Worm (Caenorhabditis elegans) whole organism, L1 larva: Measurements from ENCODE around the gene msp-53.

Experiments
- Y116A8C.19 ChIP-seq: sonication (generic microtip); optimal IDR thresholded peaks from 2 replicates; lab custom pipeline; 2016; ENCODE audit warnings: missing compliant biosample characterization, missing genetic modification characterization, borderline replicate concordance
- blmp-1 ChIP-seq: fragments of 150-350 bp; optimal IDR thresholded peaks from 2 replicates; lab custom pipeline; 2014; ENCODE audit warnings: missing biosample characterization, missing genetic modification characterization
- ceh-82 ChIP-seq, 3 experiments: fragments of 150-350 bp in 1 of 3; sonication (generic microtip) in 2 of 3; optimal IDR thresholded peaks; 2 replicates each; lab custom pipeline; 2014 to 2017; ENCODE audit warnings: missing biosample characterization in 3 of 3, missing genetic modification characterization in 3 of 3
- dpl-1 ChIP-seq, 3 experiments: fragments of 150-350 bp in 2 of 3; sonication (generic microtip) in 1 of 3; optimal IDR thresholded peaks; 2 replicates each; lab custom pipeline; 2014 to 2017; ENCODE audit warnings: missing biosample characterization in 3 of 3, missing genetic modification characterization in 3 of 3, missing genetic modification reagents in 3 of 3
- dsc-1 ChIP-seq: sonication (generic microtip); optimal IDR thresholded peaks from 2 replicates; lab custom pipeline; 2016; ENCODE audit warnings: mild to moderate bottlenecking, missing genetic modification characterization, missing compliant biosample characterization
- efl-1 ChIP-seq, 4 experiments: fragments of 150-350 bp; optimal IDR thresholded peaks in 3 of 4; peaks in 1 of 4; 1 replicate in 1 of 4; 2 replicates in 3 of 4; lab custom pipeline; 2014; ENCODE audit warnings: missing biosample characterization in 2 of 4, missing genetic modification characterization in 2 of 4, missing genetic modification reagents in 2 of 4
- egl-13 ChIP-seq: sonication (generic microtip); optimal IDR thresholded peaks from 2 replicates; lab custom pipeline; 2016; ENCODE audit warnings: missing genotype, missing genetic modification reagents, missing genetic modification characterization, missing compliant biosample characterization
- egl-27 ChIP-seq, 2 experiments: fragments of 150-350 bp in 1 of 2; sonication (generic microtip); optimal IDR thresholded peaks; 3 replicates each; lab custom pipeline; 2017 to 2018; ENCODE audit warnings: missing biosample characterization in 2 of 2, missing genetic modification characterization in 2 of 2, missing genetic modification reagents in 2 of 2
- hlh-4 ChIP-seq: sonication (generic microtip); optimal IDR thresholded peaks from 2 replicates; lab custom pipeline; 2016; ENCODE audit warnings: mild to moderate bottlenecking, missing genetic modification characterization, missing compliant biosample characterization
- hpl-2 ChIP-seq: fragments of 150-350 bp; optimal IDR thresholded peaks from 2 replicates; lab custom pipeline; 2014; ENCODE audit warnings: missing biosample characterization, missing genetic modification reagents, missing genetic modification characterization
- irx-1 ChIP-seq: sonication (generic microtip); optimal IDR thresholded peaks from 2 replicates; lab custom pipeline; 2016; ENCODE audit warnings: missing genetic modification characterization, missing compliant biosample characterization
- jun-1 ChIP-seq: fragments of 150-350 bp; optimal IDR thresholded peaks from 2 replicates; lab custom pipeline; 2014; ENCODE audit warnings: missing biosample characterization, missing genetic modification reagents, missing genetic modification characterization
- lin-13 ChIP-seq: fragments of 150-350 bp; optimal IDR thresholded peaks from 2 replicates; lab custom pipeline; 2014; ENCODE audit warnings: missing biosample characterization, missing genetic modification reagents, missing genetic modification characterization
- lin-14 ChIP-seq: fragments of 200-800 bp; sonication (Bioruptor generic); optimal IDR thresholded peaks from 2 replicates; lab custom pipeline; 2018; ENCODE audit warnings: mild to moderate bottlenecking, missing genetic modification characterization, moderate library complexity, missing compliant biosample characterization
- lin-35 ChIP-seq, 2 experiments: fragments of 150-350 bp; optimal IDR thresholded peaks; 2 replicates each; lab custom pipeline; 2014; ENCODE audit warnings: missing biosample characterization in 2 of 2, missing genetic modification characterization in 2 of 2, missing genetic modification reagents in 2 of 2
- lsy-2 ChIP-seq, 2 experiments: fragments of 150-350 bp; optimal IDR thresholded peaks; 2 replicates each; lab custom pipeline; 2014; ENCODE audit warnings: missing biosample characterization in 2 of 2, missing genetic modification characterization in 2 of 2
- mab-9 ChIP-seq: fragments of 200-800 bp; sonication (Bioruptor generic); IDR thresholded peaks from 2 replicates; pipeline ENCODE4 v1.3.6; 2022; ENCODE audit warnings: missing genetic modification reagents, missing genetic modification characterization, missing compliant biosample characterization
- mdl-1 ChIP-seq, 2 experiments: fragments of 150-350 bp; optimal IDR thresholded peaks; 2 replicates each; lab custom pipeline; 2014 to 2017; ENCODE audit warnings: missing biosample characterization in 2 of 2, missing genetic modification characterization in 2 of 2, inconsistent platforms in 1 of 2
- nhr-20 ChIP-seq: sonication (generic microtip); optimal IDR thresholded peaks from 2 replicates; lab custom pipeline; 2016; ENCODE audit warnings: mild to moderate bottlenecking, missing genetic modification characterization, missing compliant biosample characterization
- nhr-47 ChIP-seq: sonication (generic microtip); optimal IDR thresholded peaks from 2 replicates; lab custom pipeline; 2016; ENCODE audit warnings: mild to moderate bottlenecking, missing genetic modification characterization, moderate library complexity, missing compliant biosample characterization
- nhr-71 ChIP-seq: sonication (generic microtip); optimal IDR thresholded peaks from 2 replicates; lab custom pipeline; 2016; ENCODE audit warnings: mild to moderate bottlenecking, missing genetic modification characterization, moderate library complexity, missing compliant biosample characterization
- nhr-76 ChIP-seq: sonication (generic microtip); optimal IDR thresholded peaks from 2 replicates; lab custom pipeline; 2017; ENCODE audit warnings: missing biosample characterization, missing genetic modification characterization
- nhr-84 ChIP-seq: sonication (generic microtip); optimal IDR thresholded peaks from 2 replicates; lab custom pipeline; 2017; ENCODE audit warnings: missing biosample characterization, missing genetic modification characterization
- nhr-85 ChIP-seq: sonication (generic microtip); peaks from one replicate; lab custom pipeline; 2016; ENCODE audit warnings: missing genetic modification characterization, inconsistent platforms, missing compliant biosample characterization
- nhr-90 ChIP-seq: sonication (generic microtip); optimal IDR thresholded peaks from 2 replicates; lab custom pipeline; 2016; ENCODE audit warnings: mild to moderate bottlenecking, missing genetic modification characterization, missing compliant biosample characterization; ENCODE audit not compliant: poor library complexity
- pax-3 ChIP-seq: fragments of 200-800 bp; sonication (Bioruptor generic); optimal IDR thresholded peaks from 2 replicates; lab custom pipeline; 2018; ENCODE audit warnings: mild to moderate bottlenecking, missing genetic modification characterization, moderate library complexity, missing compliant biosample characterization
- rnt-1 ChIP-seq: sonication (generic microtip); optimal IDR thresholded peaks from 2 replicates; lab custom pipeline; 2016; ENCODE audit warnings: mild to moderate bottlenecking, missing genetic modification characterization, moderate library complexity, missing compliant biosample characterization
- snpc-4 ChIP-seq: fragments of 150-350 bp; optimal IDR thresholded peaks from 2 replicates; lab custom pipeline; 2014; ENCODE audit warnings: missing biosample characterization, missing genetic modification characterization
- snu-23 ChIP-seq: sonication (generic microtip); optimal IDR thresholded peaks from 2 replicates; lab custom pipeline; 2016; ENCODE audit warnings: missing genetic modification characterization, missing compliant biosample characterization
- tbx-2 ChIP-seq: sonication (generic microtip); optimal IDR thresholded peaks from 2 replicates; lab custom pipeline; 2016; ENCODE audit warnings: missing genetic modification characterization, missing compliant biosample characterization
- unc-30 ChIP-seq: sonication (generic microtip); optimal IDR thresholded peaks from 2 replicates; lab custom pipeline; 2017; ENCODE audit warnings: missing biosample characterization, missing genetic modification characterization
- unc-86 ChIP-seq: sonication (generic microtip); optimal IDR thresholded peaks from 2 replicates; lab custom pipeline; 2016; ENCODE audit warnings: missing genetic modification characterization, missing compliant biosample characterization
- ztf-11 ChIP-seq, 2 experiments: sonication (generic microtip); optimal IDR thresholded peaks; 2 replicates each; lab custom pipeline; 2016 to 2017; ENCODE audit warnings: missing genetic modification characterization in 2 of 2, missing biosample characterization in 1 of 2, missing compliant biosample characterization in 1 of 2

msp-53 gene

DNA sequence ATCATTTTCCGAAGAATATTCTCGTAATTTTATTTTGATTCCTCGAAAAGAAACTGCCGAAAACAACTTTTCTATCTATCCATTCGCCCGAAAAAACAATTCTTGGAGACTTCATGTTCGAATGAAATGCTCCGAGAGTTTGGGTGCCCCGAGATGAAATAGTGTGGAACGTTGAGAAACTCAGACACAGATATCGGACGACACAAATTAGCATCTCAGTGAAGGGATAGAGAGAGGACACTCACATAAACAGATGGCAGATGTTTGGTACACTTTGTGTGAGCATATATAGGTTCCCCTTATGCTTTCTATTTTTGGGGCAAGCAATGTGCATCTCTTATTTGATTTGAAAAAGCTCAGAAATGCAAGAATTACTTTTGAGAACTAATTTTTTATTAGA, 14.0 kb upstream of the msp-53 start:
- no peak for TF ChIP-seq mab-9 (GFP tag; lab: Robert Waterston, UW)
- no peak for TF ChIP-seq lsy-2 (tag; optimal IDR thresholded peaks at IDR 0.05; lab: Kevin White, UChicago)
- no peak for TF ChIP-seq lin-35 (GFP tag; optimal IDR thresholded peaks at IDR 0.05; lab: Kevin White, UChicago)
- no peak for TF ChIP-seq nhr-90 (tag; lab: Kevin White, UChicago)
- TF ChIP-seq dsc-1 (tag; lab: Kevin White, UChicago), result peak; percentile 49
- TF ChIP-seq hpl-2, result no peak
- TF ChIP-seq lin-14 (GFP tag; lab: Kevin White, UChicago), result peak; percentile 57
- TF ChIP-seq ceh-82 (tag; optimal IDR thresholded peaks at IDR 0.05; lab: Kevin White, UChicago), result no peak
- TF ChIP-seq Y116A8C.19 (tag; lab: Kevin White, UChicago), result no peak
- TF ChIP-seq pax-3, result no peak
- peak; percentile 7 for TF ChIP-seq nhr-85
- peak; percentile 35 for TF ChIP-seq nhr-71 (tag; lab: Kevin White, UChicago)
- no peak for TF ChIP-seq tbx-2 (tag; lab: Kevin White, UChicago)

DNA sequence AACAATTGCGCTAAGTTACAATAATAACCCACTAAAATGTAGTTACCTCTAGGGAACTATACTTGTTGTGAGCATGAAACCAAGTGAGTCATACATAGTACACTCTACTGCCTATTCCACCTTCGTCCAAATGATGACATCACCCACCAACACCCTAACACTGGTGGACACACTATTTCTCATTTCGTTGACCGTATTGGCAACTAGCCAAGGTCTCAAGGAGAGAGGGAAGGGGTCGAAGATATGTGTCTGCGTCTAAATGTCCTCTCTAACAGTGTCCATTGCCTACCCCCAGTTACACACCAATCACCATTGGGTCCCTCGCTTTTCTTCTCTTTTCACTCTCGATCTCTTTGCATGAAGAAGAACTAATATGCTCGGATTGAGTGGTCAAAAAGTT, 13.1 kb upstream of the msp-53 start:
- TF ChIP-seq snu-23 (GFP tag; lab: Kevin White, UChicago), result peak; percentile 7
- TF ChIP-seq unc-30, result no peak
- peak; percentile 33 for TF ChIP-seq nhr-85
- peak; percentile 14 for TF ChIP-seq lin-14 (GFP tag; lab: Kevin White, UChicago)
- TF ChIP-seq ztf-11 (tag; optimal IDR thresholded peaks at IDR 0.05; lab: Kevin White, UChicago), result no peak
- TF ChIP-seq nhr-76, result no peak
- no peak for TF ChIP-seq nhr-84 (tag; lab: Kevin White, UChicago)
- no peak for TF ChIP-seq nhr-90 (tag; lab: Kevin White, UChicago)
- TF ChIP-seq snpc-4 (tag; lab: Kevin White, UChicago), result no peak
- TF ChIP-seq mab-9 (GFP tag; lab: Robert Waterston, UW), result no peak
- TF ChIP-seq blmp-1 (tag; lab: Kevin White, UChicago), result peak; percentile 68
- TF ChIP-seq dpl-1 (GFP tag; optimal IDR thresholded peaks at IDR 0.05; lab: Kevin White, UChicago), result no peak
- peak in 1 of 2 experiments; percentile 10 for TF ChIP-seq lsy-2 (tag; optimal IDR thresholded peaks at IDR 0.05; lab: Kevin White, UChicago)
- no peak for TF ChIP-seq jun-1 (tag; lab: Kevin White, UChicago)

DNA sequence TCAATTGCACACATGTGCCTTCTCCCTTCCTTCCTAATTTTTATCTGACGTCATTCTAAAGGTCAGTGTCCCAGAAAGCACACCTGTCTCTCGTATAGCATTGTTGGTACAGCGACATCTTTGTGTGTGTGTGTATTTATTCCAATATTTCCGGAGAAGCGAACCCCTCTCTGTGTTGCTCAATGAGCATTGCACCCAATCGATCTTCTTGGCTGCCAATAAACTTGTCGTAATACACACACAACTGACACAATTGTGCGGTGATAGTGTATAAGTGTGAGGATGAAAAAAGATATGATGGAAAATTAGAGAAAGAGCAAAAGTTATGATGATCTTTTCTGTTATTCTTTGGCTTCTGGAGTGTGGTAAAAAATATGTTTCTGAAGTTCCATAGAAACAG, 11.7 kb upstream of the msp-53 start:
- TF ChIP-seq rnt-1 (tag; lab: Kevin White, UChicago) (no peak), egl-27 (tag; optimal IDR thresholded peaks at IDR 0.05; lab: Kevin White, UChicago) (no peak), efl-1 (optimal IDR thresholded peaks at IDR 0.05; lab: Kevin White, UChicago) (no peak), efl-1 (GFP tag; optimal IDR thresholded peaks at IDR 0.05 in 1 of 2; lab: Kevin White, UChicago) (peak in 1 of 2 experiments; percentile 9), nhr-71 (tag; lab: Kevin White, UChicago) (no peak), egl-13 (no peak), nhr-20 (tag; lab: Kevin White, UChicago) (no peak), lin-14 (GFP tag; lab: Kevin White, UChicago) (peak; percentile 3), lin-13 (no peak), nhr-85 (no peak), mdl-1 (tag; optimal IDR thresholded peaks at IDR 0.05; lab: Kevin White, UChicago) (no peak)

DNA sequence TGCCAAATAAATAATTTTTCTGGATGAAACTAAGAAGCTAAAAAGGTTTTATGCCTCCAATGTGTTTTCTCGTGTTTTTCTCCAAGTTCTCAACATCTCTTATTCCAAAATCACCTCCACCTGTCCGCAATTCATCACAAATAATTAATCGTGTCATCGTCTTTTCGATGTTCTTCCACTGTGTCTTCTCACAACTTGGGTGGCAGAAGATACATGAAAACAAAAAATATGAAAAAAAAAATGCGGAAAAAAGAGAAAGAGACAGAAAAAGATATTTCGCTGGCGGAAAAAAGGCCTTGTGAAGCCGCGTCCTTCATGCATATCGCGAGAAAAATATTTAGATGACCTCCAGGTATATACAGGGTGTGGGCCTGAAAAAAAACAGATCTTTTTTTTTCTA, 9.0 kb upstream of the msp-53 start:
- TF ChIP-seq unc-86 (tag; lab: Kevin White, UChicago) (no peak), hlh-4 (tag; lab: Kevin White, UChicago) (no peak), irx-1 (tag; lab: Kevin White, UChicago) (no peak), nhr-85 (peak; percentile 54), lin-14 (GFP tag; lab: Kevin White, UChicago) (peak; percentile 61), blmp-1 (tag; lab: Kevin White, UChicago) (peak; percentile 36), nhr-47 (tag; lab: Kevin White, UChicago) (no peak)
